2 fruit fly cellular contexts compared by ENCODE assay signal in genomic region chr3R:17192009-17192408, dm6.
TF ChIP-seq lines count a peak whose summit lies in the region.

No protein-coding gene starts in this region.

TF ChIP-seq in whole organism, prepupa, 60 proteins besides CTCF, POLR2A, EP300 and RAD21:
- TF ChIP-seq Eip78C (GFP tag; lab: Kevin White, UChicago) (peak; percentile 70), CG10631 (GFP tag; optimal IDR thresholded peaks at IDR 0.05; lab: Kevin White, UChicago) (peak; percentile 9), CG6163 (GFP tag; IDR thresholded peaks at IDR 0.05; lab: Robert Waterston, UW) (peak; percentile 65; the same call in 2 of the 3 replicates), CG3032 (tag; optimal IDR thresholded peaks at IDR 0.05; lab: Kevin White, UChicago) (no peak), OdsH (GFP tag; optimal IDR thresholded peaks at IDR 0.05; lab: Kevin White, UChicago) (no peak), CG8319 (GFP tag; optimal IDR thresholded peaks at IDR 0.05; lab: Kevin White, UChicago) (no peak), Sox102F (GFP tag; optimal IDR thresholded peaks at IDR 0.05; lab: Kevin White, UChicago) (no peak), pdm3 (GFP tag; optimal IDR thresholded peaks at IDR 0.05; lab: Kevin White, UChicago) (no peak), eg (GFP tag; IDR thresholded peaks at IDR 0.05; lab: Robert Waterston, UW) (0 out of 3 replicates have a peak, but pooled peaks have one; percentile 35), fd85E (GFP tag; optimal IDR thresholded peaks at IDR 0.05; lab: Kevin White, UChicago) (no peak), Blimp-1 (GFP tag; optimal IDR thresholded peaks at IDR 0.05; lab: Kevin White, UChicago) (no peak), CG32006 (GFP tag; optimal IDR thresholded peaks at IDR 0.05; lab: Kevin White, UChicago) (no peak), CG31627 (GFP tag; optimal IDR thresholded peaks at IDR 0.05; lab: Kevin White, UChicago) (no peak), salr (GFP tag; optimal IDR thresholded peaks at IDR 0.05; lab: Kevin White, UChicago) (no peak), CG6808 (GFP tag; optimal IDR thresholded peaks at IDR 0.05; lab: Kevin White, UChicago) (no peak), spab (GFP tag; optimal IDR thresholded peaks at IDR 0.05; lab: Kevin White, UChicago) (no peak), CG11902 (GFP tag; optimal IDR thresholded peaks at IDR 0.05; lab: Kevin White, UChicago) (no peak), ss (GFP tag; optimal IDR thresholded peaks at IDR 0.05; lab: Kevin White, UChicago) (no peak), lz (GFP tag; optimal IDR thresholded peaks at IDR 0.05; lab: Kevin White, UChicago) (no peak), CG3919 (GFP tag; optimal IDR thresholded peaks at IDR 0.05; lab: Kevin White, UChicago) (peak; percentile 13), Eip75B (GFP tag; optimal IDR thresholded peaks at IDR 0.05; lab: Kevin White, UChicago) (peak; percentile 12), cyc (GFP tag; optimal IDR thresholded peaks at IDR 0.05; lab: Kevin White, UChicago) (no peak), esn (GFP tag; optimal IDR thresholded peaks at IDR 0.05; lab: Kevin White, UChicago) (no peak), CG1621 (tag; optimal IDR thresholded peaks at IDR 0.05; lab: Kevin White, UChicago) (no peak)

TF ChIP-seq in whole organism, pupa, 21 proteins besides CTCF, POLR2A, EP300 and RAD21:
- no peak for TF ChIP-seq Ets98B (GFP tag; IDR thresholded peaks at IDR 0.05; lab: Robert Waterston, UW)
- TF ChIP-seq Pif1B (GFP tag; optimal IDR thresholded peaks at IDR 0.05; lab: Kevin White, UChicago): peak; percentile 43
- TF ChIP-seq CG12605 (GFP tag; IDR thresholded peaks at IDR 0.05; lab: Robert Waterston, UW): no peak
- no peak for TF ChIP-seq CG34367 (tag; optimal IDR thresholded peaks at IDR 0.05; lab: Kevin White, UChicago)
- no peak for TF ChIP-seq fd96Ca (GFP tag; IDR thresholded peaks at IDR 0.05; lab: Robert Waterston, UW)
- TF ChIP-seq CG8159 (tag; optimal IDR thresholded peaks at IDR 0.05; lab: Kevin White, UChicago): no peak
- TF ChIP-seq CG14655 (GFP tag; optimal IDR thresholded peaks at IDR 0.05; lab: Kevin White, UChicago): peak; percentile 42
- no peak for TF ChIP-seq D1 (tag; optimal IDR thresholded peaks at IDR 0.05; lab: Kevin White, UChicago)
- TF ChIP-seq Pif1A (GFP tag; optimal IDR thresholded peaks at IDR 0.05; lab: Kevin White, UChicago): peak; percentile 39
- no peak for TF ChIP-seq rn (GFP tag; IDR thresholded peaks at IDR 0.05; lab: Robert Waterston, UW)
- peak; percentile 8 for TF ChIP-seq CG9948 (tag; optimal IDR thresholded peaks at IDR 0.05; lab: Kevin White, UChicago)
- TF ChIP-seq CG8301 (tag; optimal IDR thresholded peaks at IDR 0.05; lab: Kevin White, UChicago): peak; percentile 14
- TF ChIP-seq CG13204 (GFP tag; optimal IDR thresholded peaks at IDR 0.05; lab: Kevin White, UChicago): no peak
- TF ChIP-seq Snoo (tag; optimal IDR thresholded peaks at IDR 0.05; lab: Kevin White, UChicago): no peak
- no peak for TF ChIP-seq CG10348 (GFP tag; IDR thresholded peaks at IDR 0.05; lab: Robert Waterston, UW)
- TF ChIP-seq EcR (GFP tag; optimal IDR thresholded peaks at IDR 0.05; lab: Kevin White, UChicago): no peak
- peak; percentile 47 for TF ChIP-seq CG17806 (tag; optimal IDR thresholded peaks at IDR 0.05; lab: Kevin White, UChicago)
- TF ChIP-seq gl (tag; optimal IDR thresholded peaks at IDR 0.05; lab: Kevin White, UChicago): no peak
- no peak for TF ChIP-seq CG15710 (tag; optimal IDR thresholded peaks at IDR 0.05; lab: Kevin White, UChicago)
- no peak for TF ChIP-seq CG4496 (GFP tag; IDR thresholded peaks at IDR 0.05; lab: Robert Waterston, UW)
